Worm (Caenorhabditis elegans) whole organism, L4 larva: Measurements from ENCODE around the gene mpst-1.

Experiments used
- F10B5.3 ChIP-seq: sonication (generic microtip); optimal IDR thresholded peaks from 2 replicates; lab custom pipeline; 2016; ENCODE audit warnings: mild to moderate bottlenecking, missing genetic modification characterization, missing compliant biosample characterization
- F26F4.8 ChIP-seq: fragments of 200-800 bp; sonication (Bioruptor generic); conservative IDR thresholded peaks from 2 replicates; pipeline ENCODE4 v1.3.6; 2022; ENCODE audit warnings: missing genetic modification characterization, missing compliant biosample characterization
- F37D6.2 ChIP-seq: sonication (generic microtip); optimal IDR thresholded peaks from 2 replicates; lab custom pipeline; 2016; ENCODE audit warnings: mild to moderate bottlenecking, missing genetic modification characterization, missing compliant biosample characterization
- F44E2.7 ChIP-seq: fragments of 200-800 bp; sonication (Bioruptor generic); IDR thresholded peaks from 2 replicates; pipeline ENCODE4 v2.1.2; 2022; ENCODE audit warnings: missing genetic modification characterization, missing compliant biosample characterization
- R02D3.7 ChIP-seq: fragments of 150-350 bp; sonication (generic microtip); optimal IDR thresholded peaks from 3 replicates; lab custom pipeline; 2014; ENCODE audit warnings: missing biosample characterization, missing genetic modification characterization
- T20F7.1 ChIP-seq: fragments of 200-800 bp; sonication (Bioruptor generic); optimal IDR thresholded peaks from 2 replicates; lab custom pipeline; 2018; ENCODE audit warnings: mild to moderate bottlenecking, missing genetic modification characterization, missing compliant biosample characterization
- Y48G9A.11 ChIP-seq: fragments of 200-800 bp; sonication (Bioruptor generic); IDR thresholded peaks from 2 replicates; pipeline ENCODE4 v1.3.6; 2022; ENCODE audit warnings: missing genetic modification reagents, missing genetic modification characterization, missing compliant biosample characterization
- ZK337.2 ChIP-seq: fragments of 200-800 bp; sonication (Bioruptor generic); IDR thresholded peaks from 2 replicates; pipeline ENCODE4 v1.3.6; 2022; ENCODE audit warnings: missing genetic modification reagents, missing genetic modification characterization, missing compliant biosample characterization
- aly-2 ChIP-seq: sonication (generic microtip); optimal IDR thresholded peaks from 2 replicates; lab custom pipeline; 2018; ENCODE audit warnings: missing biosample characterization, missing genetic modification characterization
- ama-1 ChIP-seq: fragments of 150-350 bp; optimal IDR thresholded peaks from 2 replicates; lab custom pipeline; 2014; ENCODE audit warnings: inconsistent platforms, mixed read lengths
- arid-1 ChIP-seq: fragments of 200-800 bp; sonication (Bioruptor generic); conservative IDR thresholded peaks from 2 replicates; pipeline ENCODE4 v1.3.6; 2022; ENCODE audit warnings: missing genetic modification reagents, missing genetic modification characterization, missing compliant biosample characterization
- attf-4 ChIP-seq: sonication (generic microtip); optimal IDR thresholded peaks from 3 replicates; lab custom pipeline; 2017; ENCODE audit warnings: missing biosample characterization, missing genetic modification characterization
- ceh-20 ChIP-seq: fragments of 200-800 bp; sonication (Bioruptor generic); IDR thresholded peaks from 2 replicates; pipeline ENCODE4 v1.3.6; 2022; ENCODE audit warnings: missing genetic modification reagents, missing genetic modification characterization, missing compliant biosample characterization
- ceh-28 ChIP-seq: fragments of 150-350 bp; optimal IDR thresholded peaks from 2 replicates; lab custom pipeline; 2014; ENCODE audit warnings: missing biosample characterization, missing genetic modification reagents, missing genetic modification characterization
- ceh-44 ChIP-seq: fragments of 200-800 bp; sonication (Bioruptor generic); IDR thresholded peaks from 2 replicates; pipeline ENCODE4 v1.3.6; 2022; ENCODE audit warnings: missing genetic modification reagents, missing genetic modification characterization, missing compliant biosample characterization
- cey-2 ChIP-seq: sonication (generic microtip); optimal IDR thresholded peaks from 3 replicates; lab custom pipeline; 2017; ENCODE audit warnings: missing genetic modification characterization, mild to moderate bottlenecking, missing compliant biosample characterization, antibody characterized with exemption, borderline replicate concordance; ENCODE audit not compliant: insufficient read depth
- daf-16 ChIP-seq, 3 experiments: sonication (generic microtip); optimal IDR thresholded peaks; 2 replicates each; lab custom pipeline; 2016 to 2017; ENCODE audit warnings: missing genetic modification characterization in 3 of 3, missing genetic modification reagents in 3 of 3, mild to moderate bottlenecking in 2 of 3, missing compliant biosample characterization in 2 of 3, missing biosample characterization in 1 of 3, moderate library complexity in 1 of 3
- daf-19 ChIP-seq: fragments of 200-800 bp; sonication (Bioruptor generic); conservative IDR thresholded peaks from 2 replicates; pipeline ENCODE4 v1.3.6; 2022; ENCODE audit warnings: missing genetic modification characterization, missing compliant biosample characterization
- daf-8 ChIP-seq: fragments of 200-800 bp; sonication (Bioruptor generic); IDR thresholded peaks from 2 replicates; pipeline ENCODE4 v1.3.6; 2022; ENCODE audit warnings: missing genetic modification characterization, missing compliant biosample characterization
- dmd-9 ChIP-seq: fragments of 200-800 bp; sonication (Bioruptor generic); IDR thresholded peaks from 2 replicates; pipeline ENCODE4 v1.3.6; 2022; ENCODE audit warnings: missing genetic modification reagents, missing genetic modification characterization, missing compliant biosample characterization
- duxl-1 ChIP-seq: sonication (generic microtip); optimal IDR thresholded peaks from 2 replicates; lab custom pipeline; 2016; ENCODE audit warnings: mild to moderate bottlenecking, missing genetic modification characterization, moderate library complexity, missing compliant biosample characterization; ENCODE audit not compliant: poor library complexity
- egl-43 ChIP-seq: fragments of 200-800 bp; sonication (Bioruptor generic); IDR thresholded peaks from 2 replicates; pipeline ENCODE4 v1.3.6; 2022; ENCODE audit warnings: missing genetic modification reagents, missing genetic modification characterization, missing compliant biosample characterization
- fkh-10 ChIP-seq: fragments of 150-350 bp; optimal IDR thresholded peaks from 2 replicates; lab custom pipeline; 2014; ENCODE audit warnings: missing biosample characterization, missing genetic modification reagents, missing genetic modification characterization
- hif-1 ChIP-seq, 2 experiments: sonication (generic microtip); optimal IDR thresholded peaks; 2 replicates each; lab custom pipeline; 2016 to 2017; ENCODE audit warnings: missing compliant biosample characterization in 2 of 2, missing genetic modification characterization in 2 of 2, missing genetic modification reagents in 2 of 2, missing genotype in 2 of 2, mild to moderate bottlenecking in 1 of 2
- lim-7 ChIP-seq: fragments of 200-800 bp; sonication (Bioruptor generic); IDR thresholded peaks from 2 replicates; pipeline ENCODE4 v1.3.6; 2022; ENCODE audit warnings: missing genetic modification characterization, missing compliant biosample characterization
- lin-13 ChIP-seq: fragments of 150-350 bp; optimal IDR thresholded peaks from 2 replicates; lab custom pipeline; 2014; ENCODE audit warnings: missing biosample characterization, missing genetic modification reagents, missing genetic modification characterization
- lin-29 ChIP-seq: fragments of 200-800 bp; sonication (Bioruptor generic); IDR thresholded peaks from 2 replicates; pipeline ENCODE4 v1.3.6; 2022; ENCODE audit warnings: missing genetic modification reagents, missing genetic modification characterization, missing compliant biosample characterization
- lin-38 ChIP-seq: fragments of 200-800 bp; sonication (Bioruptor generic); IDR thresholded peaks from 2 replicates; pipeline ENCODE4 v1.3.6; 2022; ENCODE audit warnings: missing genetic modification reagents, missing genetic modification characterization, missing compliant biosample characterization
- lin-39 ChIP-seq: fragments of 150-350 bp; optimal IDR thresholded peaks from 2 replicates; lab custom pipeline; 2014; ENCODE audit warnings: missing biosample characterization, missing genetic modification reagents, missing genetic modification characterization
- lsy-2 ChIP-seq, 2 experiments: fragments of 150-350 bp in 1 of 2; sonication (generic microtip) in 1 of 2; optimal IDR thresholded peaks; 2 replicates each; lab custom pipeline; 2014 to 2017; ENCODE audit warnings: missing biosample characterization in 2 of 2, missing genetic modification characterization in 2 of 2
- madf-5 ChIP-seq, 2 experiments: fragments of 200-800 bp; sonication (Bioruptor generic); IDR thresholded peaks; 2 replicates each; pipeline ENCODE4 v1.3.6; 2022; ENCODE audit warnings: missing compliant biosample characterization in 2 of 2, missing genetic modification characterization in 2 of 2
- madf-9 ChIP-seq: fragments of 200-800 bp; sonication (Bioruptor generic); conservative IDR thresholded peaks from 2 replicates; pipeline ENCODE4 v1.3.6; 2022; ENCODE audit warnings: missing genetic modification reagents, missing genetic modification characterization, missing compliant biosample characterization
- mdl-1 ChIP-seq, 2 experiments: fragments of 150-350 bp in 1 of 2; sonication (generic microtip) in 1 of 2; optimal IDR thresholded peaks; 2 replicates each; lab custom pipeline; 2014 to 2017; ENCODE audit warnings: missing biosample characterization in 2 of 2, missing genetic modification characterization in 2 of 2
- mdt-29 ChIP-seq: fragments of 200-800 bp; sonication (Bioruptor generic); IDR thresholded peaks from 2 replicates; pipeline ENCODE4 v1.3.6; 2022; ENCODE audit warnings: missing genetic modification reagents, missing genetic modification characterization, missing compliant biosample characterization
- mxl-2 ChIP-seq: fragments of 200-800 bp; sonication (Bioruptor generic); conservative IDR thresholded peaks from 2 replicates; pipeline ENCODE4 v1.3.6; 2022; ENCODE audit warnings: missing genetic modification reagents, missing genetic modification characterization, missing compliant biosample characterization
- mxl-3 ChIP-seq: fragments of 200-800 bp; sonication (Bioruptor generic); optimal IDR thresholded peaks from 2 replicates; lab custom pipeline; 2018; ENCODE audit warnings: mild to moderate bottlenecking, missing genetic modification characterization, missing compliant biosample characterization
- nhr-10 ChIP-seq: fragments of 150-350 bp; optimal IDR thresholded peaks from 2 replicates; lab custom pipeline; 2014; ENCODE audit warnings: missing biosample characterization, missing genetic modification characterization
- nhr-11 ChIP-seq: fragments of 150-350 bp; optimal IDR thresholded peaks from 2 replicates; lab custom pipeline; 2014; ENCODE audit warnings: missing biosample characterization, missing genetic modification characterization
- nhr-25 ChIP-seq: sonication (generic microtip); optimal IDR thresholded peaks from 2 replicates; lab custom pipeline; 2017; ENCODE audit warnings: missing genetic modification characterization, mild to moderate bottlenecking, missing compliant biosample characterization, antibody characterized with exemption, moderate library complexity, borderline replicate concordance; ENCODE audit not compliant: insufficient read depth
- nhr-28 ChIP-seq: fragments of 150-350 bp; optimal IDR thresholded peaks from 2 replicates; lab custom pipeline; 2014; ENCODE audit warnings: missing biosample characterization, missing genetic modification characterization
- nhr-41 ChIP-seq: fragments of 200-800 bp; sonication (Bioruptor generic); IDR thresholded peaks from 2 replicates; pipeline ENCODE4 v1.3.6; 2022; ENCODE audit warnings: missing genetic modification reagents, missing genetic modification characterization, missing compliant biosample characterization
- php-3 ChIP-seq: fragments of 200-800 bp; sonication (Bioruptor generic); IDR thresholded peaks from 2 replicates; pipeline ENCODE4 v1.3.6; 2022; ENCODE audit warnings: missing genetic modification reagents, missing genetic modification characterization, missing compliant biosample characterization
- pqm-1 ChIP-seq: sonication (generic microtip); optimal IDR thresholded peaks from 2 replicates; lab custom pipeline; 2017; ENCODE audit warnings: missing biosample characterization, missing genetic modification characterization
- sdz-12 ChIP-seq: fragments of 200-800 bp; sonication (Bioruptor generic); optimal IDR thresholded peaks from 2 replicates; lab custom pipeline; 2018; ENCODE audit warnings: mild to moderate bottlenecking, missing genetic modification characterization, missing compliant biosample characterization
- set-16 ChIP-seq: fragments of 200-800 bp; sonication (Bioruptor generic); IDR thresholded peaks from 2 replicates; pipeline ENCODE4 v1.3.6; 2022; ENCODE audit warnings: missing genetic modification reagents, missing genetic modification characterization, missing compliant biosample characterization
- skn-1 ChIP-seq: fragments of 150-350 bp; optimal IDR thresholded peaks from 2 replicates; lab custom pipeline; 2014; ENCODE audit warnings: missing biosample characterization, missing genetic modification characterization
- spr-3 ChIP-seq: fragments of 200-800 bp; sonication (Bioruptor generic); optimal IDR thresholded peaks from 2 replicates; lab custom pipeline; 2018; ENCODE audit warnings: mild to moderate bottlenecking, missing genetic modification characterization, missing compliant biosample characterization
- tag-97 ChIP-seq: fragments of 200-800 bp; sonication (Bioruptor generic); IDR thresholded peaks from 2 replicates; pipeline ENCODE4 v1.3.6; 2022; ENCODE audit warnings: missing genetic modification characterization, missing compliant biosample characterization
- tra-1 ChIP-seq: fragments of 200-800 bp; sonication (Bioruptor generic); IDR thresholded peaks from 2 replicates; pipeline ENCODE4 v1.3.6; 2022; ENCODE audit warnings: missing genetic modification reagents, missing genetic modification characterization, missing compliant biosample characterization
- unc-39 ChIP-seq: sonication (generic microtip); optimal IDR thresholded peaks from 2 replicates; lab custom pipeline; 2017; ENCODE audit warnings: missing biosample characterization, missing genetic modification characterization
- zfp-2 ChIP-seq: sonication (generic microtip); optimal IDR thresholded peaks from 2 replicates; lab custom pipeline; 2016; ENCODE audit warnings: mild to moderate bottlenecking, missing genetic modification characterization, missing compliant biosample characterization

mpst-1 gene

ce11 chrV:11777846-11778245 is 49.0 kb downstream of the mpst-1 start (continued):
- TF ChIP-seq ama-1 (lab: Kevin White, UChicago) (no peak), F26F4.8 (GFP tag; lab: Robert Waterston, UW) (no peak), aly-2 (tag; lab: Kevin White, UChicago) (no peak), arid-1 (no peak), mdt-29 (GFP tag; lab: Robert Waterston, UW) (no peak), php-3 (GFP tag; lab: Robert Waterston, UW) (no peak), unc-39 (tag; lab: Kevin White, UChicago) (no peak), daf-16 (GFP tag; optimal IDR thresholded peaks at IDR 0.05; lab: Kevin White, UChicago) (peak in 1 of 2 experiments; percentile 71), daf-16 (tag; optimal IDR thresholded peaks at IDR 0.05; lab: Kevin White, UChicago) (peak; percentile 77), tag-97 (GFP tag; lab: Robert Waterston, UW) (no peak), Y48G9A.11 (GFP tag; lab: Robert Waterston, UW) (no peak), tra-1 (GFP tag; lab: Robert Waterston, UW) (0 out of 2 replicates have a peak, but pooled peaks have one; percentile 31), T20F7.1 (GFP tag; lab: Kevin White, UChicago) (no peak), fkh-10 (no peak), F10B5.3 (no peak), daf-8 (no peak), nhr-41 (GFP tag; lab: Robert Waterston, UW) (no peak), F37D6.2 (no peak), ceh-44 (no peak), duxl-1 (tag; lab: Kevin White, UChicago) (no peak), skn-1 (tag; lab: Kevin White, UChicago) (no peak), hif-1 (tag; optimal IDR thresholded peaks at IDR 0.05; lab: Kevin White, UChicago) (no peak), nhr-28 (peak; percentile 71), attf-4 (tag; lab: Kevin White, UChicago) (no peak), mxl-2 (GFP tag; lab: Robert Waterston, UW) (no peak), ceh-20 (no peak), lin-13 (GFP tag; lab: Kevin White, UChicago) (no peak), daf-19 (GFP tag; lab: Robert Waterston, UW) (no peak), set-16 (GFP tag; lab: Robert Waterston, UW) (no peak), cey-2 (tag; lab: Kevin White, UChicago) (no peak), zfp-2 (tag; lab: Kevin White, UChicago) (no peak), nhr-10 (tag; lab: Kevin White, UChicago) (no peak), lin-29 (GFP tag; lab: Robert Waterston, UW) (no peak), F44E2.7 (GFP tag; lab: Robert Waterston, UW) (no peak), madf-9 (GFP tag; lab: Robert Waterston, UW) (no peak), lim-7 (GFP tag; lab: Robert Waterston, UW) (no peak), lin-39 (tag; lab: Kevin White, UChicago) (no peak), R02D3.7 (tag; lab: Kevin White, UChicago) (no peak), mxl-3 (GFP tag; lab: Kevin White, UChicago) (peak; percentile 61), sdz-12 (GFP tag; lab: Kevin White, UChicago) (no peak), lin-38 (GFP tag; lab: Robert Waterston, UW) (no peak), nhr-11 (tag; lab: Kevin White, UChicago) (peak; percentile 14), nhr-25 (tag; lab: Kevin White, UChicago) (no peak), egl-43 (GFP tag; lab: Robert Waterston, UW) (no peak), dmd-9 (GFP tag; lab: Robert Waterston, UW) (no peak), ZK337.2 (no peak), spr-3 (GFP tag; lab: Kevin White, UChicago) (no peak), pqm-1 (peak; percentile 72), mdl-1 (tag; optimal IDR thresholded peaks at IDR 0.05; lab: Kevin White, UChicago) (peak in 1 of 2 experiments; percentile 14), ceh-28 (no peak), madf-5 (GFP tag; IDR thresholded peaks at IDR 0.05; lab: Robert Waterston, UW) (no peak), lsy-2 (tag; optimal IDR thresholded peaks at IDR 0.05; lab: Kevin White, UChicago) (peak in 1 of 2 experiments; percentile 30)
